Fruit fly (Drosophila melanogaster): Measurements from ENCODE around the gene strat.

The strat gene

dm6 chr2L:8292159-8292887 is 27.8 kb upstream of the strat start (continued):
- TF ChIP-seq CG2889 (GFP tag; IDR thresholded peaks at IDR 0.05) (peak; percentile 95), Atf3 (GFP tag; optimal IDR thresholded peaks at IDR 0.05) (peak; percentile 87), danr (GFP tag; IDR thresholded peaks at IDR 0.05) (peak; percentile 95), CG15601 (tag; optimal IDR thresholded peaks at IDR 0.05) (peak; percentile 96), esg (GFP tag; conservative IDR thresholded peaks at IDR 0.05) (peak; percentile 96), slou (GFP tag; optimal IDR thresholded peaks at IDR 0.05) (peak; percentile 88), CG4424 (GFP tag; optimal IDR thresholded peaks at IDR 0.05) (peak; percentile 96), CG31441 (GFP tag; IDR thresholded peaks at IDR 0.05) (peak; percentile 93), lola (GFP tag; optimal IDR thresholded peaks at IDR 0.05) (peak in 1 of 3 experiments; percentile 92), CG2120 (GFP tag; optimal IDR thresholded peaks at IDR 0.05) (peak; percentile 97), Doc2 (GFP tag; IDR thresholded peaks at IDR 0.05) (peak; percentile 76), vfl (GFP tag; optimal IDR thresholded peaks at IDR 0.05) (peak; percentile 93), B-H1 (GFP tag; IDR thresholded peaks at IDR 0.05) (peak; percentile 95), CG10147 (GFP tag; optimal IDR thresholded peaks at IDR 0.05) (peak; percentile 94), bcd (GFP tag; optimal IDR thresholded peaks at IDR 0.05) (peak; percentile 94), chif (GFP tag; optimal IDR thresholded peaks at IDR 0.05) (peak; percentile 91 to 96), Nf-YB (GFP tag; optimal IDR thresholded peaks at IDR 0.05) (peak; percentile 84), Med (GFP tag) (peak; percentile 99), gcm (GFP tag; optimal IDR thresholded peaks at IDR 0.05) (peak; percentile 95), Ets65A (GFP tag) (peak; percentile 93), ap (GFP tag; IDR thresholded peaks at IDR 0.05) (peak; percentile 95), bbx (GFP tag; IDR thresholded peaks at IDR 0.05; ENCODE audit: partially characterized antibody) (no peak), trem (tag; optimal IDR thresholded peaks at IDR 0.05) (peak; percentile 94), CG12299 (tag; optimal IDR thresholded peaks at IDR 0.05) (peak; percentile 96), sd (tag; optimal IDR thresholded peaks at IDR 0.05) (peak; percentile 88), br (optimal IDR thresholded peaks at IDR 0.05) (no peak), CG4282 (GFP tag; optimal IDR thresholded peaks at IDR 0.05) (peak; percentile 46), CG1024 (GFP tag; IDR thresholded peaks at IDR 0.05) (peak; percentile 89), CG33213 (GFP tag; optimal IDR thresholded peaks at IDR 0.05) (peak; percentile 83), ase (GFP tag; IDR thresholded peaks at IDR 0.05) (peak; percentile 95), CG10267 (tag; optimal IDR thresholded peaks at IDR 0.05) (peak; percentile 92), Drgx (GFP tag; IDR thresholded peaks at IDR 0.05) (peak; percentile 91), nerfin-2 (GFP tag; IDR thresholded peaks at IDR 0.05; ENCODE audit: partially characterized antibody) (no peak), CG10654 (GFP tag; optimal IDR thresholded peaks at IDR 0.05) (peak; percentile 90), CG15073 (GFP tag; optimal IDR thresholded peaks at IDR 0.05) (peak; percentile 66), HLH3B (GFP tag; IDR thresholded peaks at IDR 0.05) (peak; percentile 97), nmo (GFP tag; optimal IDR thresholded peaks at IDR 0.05) (peak; percentile 96), Trl (optimal IDR thresholded peaks at IDR 0.05) (no peak), Trl (GFP tag; optimal IDR thresholded peaks at IDR 0.05) (peak; percentile 90), CG10274 (GFP tag; optimal IDR thresholded peaks at IDR 0.05) (peak; percentile 80), cg (GFP tag; optimal IDR thresholded peaks at IDR 0.05) (peak; percentile 40), CG8388 (GFP tag; optimal IDR thresholded peaks at IDR 0.05) (peak; percentile 97), rib (GFP tag; IDR thresholded peaks at IDR 0.05) (peak; percentile 97), CG34422 (GFP tag; IDR thresholded peaks at IDR 0.05) (peak; percentile 98), CG17612 (GFP tag; IDR thresholded peaks at IDR 0.05) (peak; percentile 91), zf30C (GFP tag; optimal IDR thresholded peaks at IDR 0.05) (peak; percentile 35), lov (optimal IDR thresholded peaks at IDR 0.05) (no peak), lov (GFP tag; IDR thresholded peaks at IDR 0.05) (peak; percentile 92), CG14441 (GFP tag; IDR thresholded peaks at IDR 0.05) (peak; percentile 96), CG12744 (GFP tag; optimal IDR thresholded peaks at IDR 0.05) (peak; percentile 96), CG8281 (tag; optimal IDR thresholded peaks at IDR 0.05) (peak; percentile 85)

Data from whole organism, embryonic.